Fruit fly (Drosophila melanogaster) whole organism, embryonic: ENCODE results near the gene CG32195.
A peak's percentile ranks its signal among the peaks of the same experiment; 100 is the strongest.

Experiments
- Bteb2 ChIP-seq: fragments of 200-800 bp; sonication (Bioruptor generic); optimal IDR thresholded peaks from 2 replicates; lab custom pipeline; 2016; ENCODE audit warnings: missing biosample characterization, missing genetic modification characterization
- CG10431 ChIP-seq: fragments of 200-800 bp; sonication (Bioruptor generic); optimal IDR thresholded peaks from 3 replicates; lab custom pipeline; 2018; ENCODE audit warnings: missing biosample characterization, mild to moderate bottlenecking, missing genetic modification characterization
- CG10462 ChIP-seq: fragments of 200-800 bp; sonication (Bioruptor generic); optimal IDR thresholded peaks from 2 replicates; lab custom pipeline; 2016; ENCODE audit warnings: missing biosample characterization, missing genetic modification characterization
- CG10543 ChIP-seq: fragments of 200-800 bp; sonication (Bioruptor generic); optimal IDR thresholded peaks from 3 replicates; lab custom pipeline; 2017; ENCODE audit warnings: missing biosample characterization, mild to moderate bottlenecking, missing genetic modification characterization, moderate library complexity
- CG10959 ChIP-seq: fragments of 200-800 bp; sonication (Bioruptor generic); IDR thresholded peaks from 2 replicates; pipeline ENCODE4 v1.3.6; 2022; ENCODE audit warnings: missing biosample characterization, missing genetic modification characterization
- CG11504 ChIP-seq: fragments of 200-800 bp; sonication (Bioruptor generic); optimal IDR thresholded peaks from 3 replicates; lab custom pipeline; 2019; ENCODE audit warnings: missing biosample characterization, mild to moderate bottlenecking, missing genetic modification characterization, moderate library complexity
- CG12769 ChIP-seq: fragments of 200-800 bp; sonication (Bioruptor generic); optimal IDR thresholded peaks from 2 replicates; lab custom pipeline; 2019; ENCODE audit warnings: missing biosample characterization, mild to moderate bottlenecking, missing genetic modification characterization, moderate library complexity
- CG16779 ChIP-seq: fragments of 200-800 bp; sonication (Bioruptor generic); IDR thresholded peaks from 2 replicates; pipeline ENCODE4 v1.3.6; 2022; ENCODE audit warnings: missing biosample characterization, missing genetic modification characterization
- CG30403 ChIP-seq: fragments of 200-800 bp; sonication (Bioruptor generic); optimal IDR thresholded peaks from 3 replicates; lab custom pipeline; 2016; ENCODE audit warnings: missing biosample characterization, missing genetic modification characterization
- CG31388 ChIP-seq: fragments of 200-800 bp; sonication (Bioruptor generic); optimal IDR thresholded peaks from 2 replicates; lab custom pipeline; 2016; ENCODE audit warnings: missing biosample characterization, missing genetic modification characterization
- CG3281 ChIP-seq: fragments of 200-800 bp; sonication (Bioruptor generic); optimal IDR thresholded peaks from 3 replicates; lab custom pipeline; 2017; ENCODE audit warnings: missing biosample characterization, mild to moderate bottlenecking, missing genetic modification characterization
- CG34224 ChIP-seq: fragments of 200-800 bp; sonication (Bioruptor generic); IDR thresholded peaks from 3 replicates; pipeline ENCODE4 v1.3.6; 2022; ENCODE audit warnings: missing biosample characterization, missing genetic modification characterization; ENCODE audit not compliant: partially characterized antibody
- CG34376 ChIP-seq: fragments of 200-800 bp; sonication (Bioruptor generic); optimal IDR thresholded peaks from 2 replicates; lab custom pipeline; 2018; ENCODE audit warnings: missing biosample characterization, mild to moderate bottlenecking, missing genetic modification characterization
- CG4617 ChIP-seq: fragments of 200-800 bp; sonication (Bioruptor generic); optimal IDR thresholded peaks from 3 replicates; lab custom pipeline; 2016; ENCODE audit warnings: missing biosample characterization, missing genetic modification characterization, borderline replicate concordance
- CG5953 ChIP-seq: fragments of 200-800 bp; sonication (Bioruptor generic); IDR thresholded peaks from 2 replicates; pipeline ENCODE4 v1.3.6; 2022; ENCODE audit warnings: missing biosample characterization, missing genetic modification characterization
- CG6813 ChIP-seq: fragments of 200-800 bp; sonication (Bioruptor generic); optimal IDR thresholded peaks from 2 replicates; lab custom pipeline; 2017; ENCODE audit warnings: missing biosample characterization, missing genetic modification characterization, mild to moderate bottlenecking, moderate library complexity, missing genetic modification reagents
- CG9437 ChIP-seq: fragments of 200-800 bp; sonication (Bioruptor generic); optimal IDR thresholded peaks from 2 replicates; lab custom pipeline; 2018; ENCODE audit warnings: missing biosample characterization, mild to moderate bottlenecking, missing genetic modification characterization
- CG9817 ChIP-seq: fragments of 200-800 bp; sonication (Bioruptor generic); optimal IDR thresholded peaks from 2 replicates; lab custom pipeline; 2018; ENCODE audit warnings: missing biosample characterization, mild to moderate bottlenecking, missing genetic modification characterization, moderate library complexity
- Dp ChIP-seq: fragments of 200-800 bp; sonication (Bioruptor generic); optimal IDR thresholded peaks from 2 replicates; lab custom pipeline; 2018; ENCODE audit warnings: missing biosample characterization, mild to moderate bottlenecking, missing genetic modification characterization, moderate library complexity
- E2f1 ChIP-seq: fragments of 200-800 bp; sonication (Bioruptor generic); IDR thresholded peaks from 2 replicates; pipeline ENCODE4 v1.3.6; 2022; ENCODE audit warnings: missing biosample characterization, missing genetic modification characterization
- Ets65A ChIP-seq: fragments of 200-800 bp; sonication (Bioruptor generic); peaks from one replicate; lab custom pipeline; 2016; ENCODE audit warnings: missing biosample characterization, missing genetic modification characterization
- H2.0 ChIP-seq: fragments of 200-800 bp; sonication (Bioruptor generic); IDR thresholded peaks from 2 replicates; pipeline ENCODE4 v1.3.6; 2022; ENCODE audit warnings: missing biosample characterization, missing genetic modification characterization
- MBD-R2 ChIP-seq: fragments of 200-800 bp; sonication (Bioruptor generic); IDR thresholded peaks from 2 replicates; pipeline ENCODE4 v1.3.6; 2022; ENCODE audit warnings: missing biosample characterization, missing genetic modification characterization
- Mad ChIP-seq: fragments of 200-800 bp; sonication (Bioruptor generic); optimal IDR thresholded peaks from 2 replicates; lab custom pipeline; 2016; ENCODE audit warnings: missing biosample characterization, missing genetic modification characterization
- Max ChIP-seq: fragments of 200-800 bp; sonication (Bioruptor generic); optimal IDR thresholded peaks from 2 replicates; lab custom pipeline; 2016; ENCODE audit warnings: missing biosample characterization, mild to moderate bottlenecking, missing genetic modification characterization
- Oaz ChIP-seq: fragments of 200-800 bp; sonication (Bioruptor generic); IDR thresholded peaks from 2 replicates; pipeline ENCODE4 v1.3.6; 2022; ENCODE audit warnings: missing biosample characterization, missing genetic modification characterization
- Six4 ChIP-seq: fragments of 200-800 bp; sonication (Bioruptor generic); optimal IDR thresholded peaks from 2 replicates; lab custom pipeline; 2016; ENCODE audit warnings: missing biosample characterization, missing genetic modification characterization
- Sox100B ChIP-seq: fragments of 200-800 bp; sonication (Bioruptor generic); optimal IDR thresholded peaks from 3 replicates; lab custom pipeline; 2018; ENCODE audit warnings: missing biosample characterization, mild to moderate bottlenecking, missing genetic modification characterization
- Taf1 ChIP-seq: fragments of 200-800 bp; sonication (Bioruptor generic); IDR thresholded peaks from 2 replicates; pipeline ENCODE4 v1.3.6; 2022; ENCODE audit warnings: missing biosample characterization, missing genetic modification characterization
- abd-A ChIP-seq: fragments of 200-800 bp; sonication (Bioruptor generic); optimal IDR thresholded peaks from 3 replicates; lab custom pipeline; 2019; ENCODE audit warnings: missing biosample characterization, mild to moderate bottlenecking, missing genetic modification characterization, moderate library complexity
- ase ChIP-seq: fragments of 200-800 bp; sonication (Bioruptor generic); IDR thresholded peaks from 3 replicates; pipeline ENCODE4 v1.3.6; 2022; ENCODE audit warnings: missing biosample characterization, missing genetic modification characterization
- br ChIP-seq: fragments of >200 bp; optimal IDR thresholded peaks from 2 replicates; lab custom pipeline; 2017
- btn ChIP-seq: fragments of 200-800 bp; sonication (Bioruptor generic); optimal IDR thresholded peaks from 2 replicates; lab custom pipeline; 2016; ENCODE audit warnings: missing biosample characterization, missing genetic modification characterization
- cg ChIP-seq: fragments of 200-800 bp; sonication (Bioruptor generic); optimal IDR thresholded peaks from 3 replicates; lab custom pipeline; 2019; ENCODE audit warnings: missing biosample characterization, mild to moderate bottlenecking, missing genetic modification characterization, moderate library complexity
- chif ChIP-seq, 2 experiments: fragments of 200-800 bp; sonication (Bioruptor generic); optimal IDR thresholded peaks; 3 replicates each; lab custom pipeline; 2016; ENCODE audit warnings: missing biosample characterization in 2 of 2, missing genetic modification characterization in 2 of 2
- croc ChIP-seq: fragments of 200-800 bp; sonication (Bioruptor generic); conservative IDR thresholded peaks from 3 replicates; pipeline ENCODE4 v1.3.6; 2022; ENCODE audit warnings: missing biosample characterization, missing genetic modification characterization
- crol ChIP-seq: fragments of 200-800 bp; sonication (Bioruptor generic); IDR thresholded peaks from 2 replicates; pipeline ENCODE4 v1.3.6; 2022; ENCODE audit warnings: missing biosample characterization, missing genetic modification characterization
- fd102C ChIP-seq: fragments of 200-800 bp; sonication (Bioruptor generic); optimal IDR thresholded peaks from 2 replicates; lab custom pipeline; 2018; ENCODE audit warnings: missing biosample characterization, mild to moderate bottlenecking, missing genetic modification characterization, moderate library complexity
- gt ChIP-seq: fragments of 200-800 bp; sonication (Bioruptor generic); IDR thresholded peaks from 2 replicates; pipeline ENCODE4 v1.3.6; 2022; ENCODE audit warnings: missing biosample characterization, missing genetic modification characterization
- ham ChIP-seq: fragments of 200-800 bp; sonication (Bioruptor generic); IDR thresholded peaks from 2 replicates; pipeline ENCODE4 v1.3.6; 2022; ENCODE audit warnings: missing biosample characterization, missing genetic modification characterization
- hb ChIP-seq: fragments of 200-800 bp; sonication (Bioruptor generic); IDR thresholded peaks from 3 replicates; pipeline ENCODE4 v1.3.6; 2022; ENCODE audit warnings: missing biosample characterization, missing genetic modification characterization; ENCODE audit not compliant: partially characterized antibody
- hbn ChIP-seq: fragments of 200-800 bp; sonication (Bioruptor generic); IDR thresholded peaks from 2 replicates; pipeline ENCODE4 v1.3.6; 2022; ENCODE audit warnings: missing biosample characterization, missing genetic modification characterization; ENCODE audit not compliant: partially characterized antibody
- her ChIP-seq: fragments of 200-800 bp; sonication (Bioruptor generic); optimal IDR thresholded peaks from 2 replicates; lab custom pipeline; 2016; ENCODE audit warnings: missing biosample characterization, missing genetic modification characterization
- inv ChIP-seq: fragments of 200-800 bp; sonication (Bioruptor generic); IDR thresholded peaks from 2 replicates; pipeline ENCODE4 v1.3.6; 2022; ENCODE audit warnings: missing biosample characterization, missing genetic modification characterization; ENCODE audit not compliant: partially characterized antibody
- otp ChIP-seq: fragments of 200-800 bp; sonication (Bioruptor generic); IDR thresholded peaks from 3 replicates; pipeline ENCODE4, ENCODE4 v1.3.6; 2022; ENCODE audit warnings: missing biosample characterization, missing genetic modification characterization
- p53 ChIP-seq: fragments of 200-800 bp; sonication (Bioruptor generic); optimal IDR thresholded peaks from 2 replicates; lab custom pipeline; 2016; ENCODE audit warnings: missing biosample characterization, missing genetic modification characterization
- phol ChIP-seq: fragments of 200-800 bp; sonication (Bioruptor generic); optimal IDR thresholded peaks from 3 replicates; lab custom pipeline; 2018; ENCODE audit warnings: missing biosample characterization, mild to moderate bottlenecking, missing genetic modification characterization, moderate library complexity
- ssp ChIP-seq: fragments of 200-800 bp; sonication (Bioruptor generic); IDR thresholded peaks from 2 replicates; pipeline ENCODE4 v1.3.6; 2022; ENCODE audit warnings: missing biosample characterization, missing genetic modification characterization
- stc ChIP-seq: fragments of 200-800 bp; sonication (Bioruptor generic); IDR thresholded peaks from 2 replicates; pipeline ENCODE4 v1.3.6; 2022; ENCODE audit warnings: missing biosample characterization, missing genetic modification characterization
- stwl ChIP-seq: fragments of 200-800 bp; sonication (Bioruptor generic); optimal IDR thresholded peaks from 3 replicates; lab custom pipeline; 2018; ENCODE audit warnings: missing biosample characterization, mild to moderate bottlenecking, missing genetic modification characterization, moderate library complexity
- tap ChIP-seq: fragments of 200-800 bp; optimal IDR thresholded peaks from 3 replicates; lab custom pipeline; 2019; ENCODE audit warnings: missing biosample characterization, mild to moderate bottlenecking, missing genetic modification characterization, moderate library complexity
- tx ChIP-seq: fragments of 200-800 bp; sonication (Bioruptor generic); optimal IDR thresholded peaks from 2 replicates; lab custom pipeline; 2016; ENCODE audit warnings: missing biosample characterization, missing genetic modification characterization

The CG32195 gene

dm6 chr3L:18109459-18109863 is 3.3 kb upstream of the CG32195 start, which contains the start of the genes Polr3D and mus304 (continued):
- no peak for TF ChIP-seq otp
- TF ChIP-seq fd102C (GFP tag; lab: Kevin White, UChicago) = no peak
- TF ChIP-seq Sox100B (GFP tag; lab: Kevin White, UChicago) = no peak
- peak; percentile 58 for TF ChIP-seq CG34376 (GFP tag; lab: Kevin White, UChicago)
- TF ChIP-seq H2.0 (GFP tag; lab: Robert Waterston, UW) = no peak
- TF ChIP-seq chif (GFP tag; optimal IDR thresholded peaks at IDR 0.05; lab: Kevin White, UChicago) = no peak
- no peak for TF ChIP-seq stc
- no peak for TF ChIP-seq btn (GFP tag; lab: Kevin White, UChicago)
- peak; percentile 49 for TF ChIP-seq CG30403 (GFP tag; lab: Kevin White, UChicago)
- no peak for TF ChIP-seq CG10543
- peak; percentile 77 for TF ChIP-seq hb
- TF ChIP-seq hbn (GFP tag; lab: Robert Waterston, UW) = peak; percentile 36; the same call in 1 of the 2 replicates
- TF ChIP-seq inv = peak; percentile 41; the same call in 1 of the 2 replicates
- TF ChIP-seq her = peak; percentile 27
- peak; percentile 58 for TF ChIP-seq MBD-R2 (GFP tag; lab: Robert Waterston, UW)
- TF ChIP-seq CG10431 (GFP tag; lab: Kevin White, UChicago) = no peak
- peak; percentile 14 for TF ChIP-seq p53 (GFP tag; lab: Kevin White, UChicago)
- peak; percentile 90 for TF ChIP-seq Ets65A (GFP tag; lab: Kevin White, UChicago)
- TF ChIP-seq Taf1 (GFP tag; lab: Robert Waterston, UW) = no peak
- TF ChIP-seq gt (GFP tag; lab: Robert Waterston, UW) = no peak
- TF ChIP-seq CG10959 (GFP tag; lab: Robert Waterston, UW) = no peak
- peak; percentile 49 for TF ChIP-seq phol (tag; lab: Kevin White, UChicago)
- no peak for TF ChIP-seq CG16779 (GFP tag; lab: Robert Waterston, UW)
- peak; percentile 53; the same call in 1 of the 3 replicates for TF ChIP-seq CG34224
- TF ChIP-seq CG11504 = peak; percentile 33
- no peak for TF ChIP-seq ase
- no peak for TF ChIP-seq CG9437 (GFP tag; lab: Kevin White, UChicago)
- no peak for TF ChIP-seq CG5953 (GFP tag; lab: Robert Waterston, UW)
- TF ChIP-seq cg (GFP tag; lab: Kevin White, UChicago) = no peak
- TF ChIP-seq Mad = no peak
- TF ChIP-seq CG12769 (tag; lab: Kevin White, UChicago) = no peak
- no peak for TF ChIP-seq croc (GFP tag; lab: Robert Waterston, UW)
- no peak for TF ChIP-seq Max (GFP tag; lab: Kevin White, UChicago)
- no peak for TF ChIP-seq CG6813 (GFP tag; lab: Kevin White, UChicago)
- TF ChIP-seq Dp = peak; percentile 85
- peak; percentile 72 for TF ChIP-seq CG4617 (GFP tag; lab: Kevin White, UChicago)
- TF ChIP-seq stwl = peak; percentile 74
- TF ChIP-seq Oaz (GFP tag; lab: Robert Waterston, UW) = no peak
- TF ChIP-seq ham (GFP tag; lab: Robert Waterston, UW) = no peak
- TF ChIP-seq E2f1 (GFP tag; lab: Robert Waterston, UW) = no peak
- no peak for TF ChIP-seq CG10462 (GFP tag; lab: Kevin White, UChicago)
- TF ChIP-seq tx (GFP tag; lab: Kevin White, UChicago) = no peak
- no peak for TF ChIP-seq br
- no peak for TF ChIP-seq CG31388
- TF ChIP-seq tap = no peak
- no peak for TF ChIP-seq CG3281
- TF ChIP-seq ssp (GFP tag; lab: Robert Waterston, UW) = no peak
- TF ChIP-seq abd-A (tag; lab: Kevin White, UChicago) = no peak
- no peak for TF ChIP-seq Six4 (GFP tag; lab: Kevin White, UChicago)
- peak; percentile 50 for TF ChIP-seq CG9817 (tag; lab: Kevin White, UChicago)
- no peak for TF ChIP-seq crol (GFP tag; lab: Robert Waterston, UW)
- TF ChIP-seq Bteb2 (GFP tag; lab: Kevin White, UChicago) = no peak
